Fruit fly (Drosophila melanogaster) whole organism, embryonic: ENCODE results near the gene wisp.

Source experiments
- HLHmδ ChIP-seq: fragments of 200-800 bp; sonication (Bioruptor generic); optimal IDR thresholded peaks from 2 replicates; lab custom pipeline; 2018; ENCODE audit warnings: missing biosample characterization, mild to moderate bottlenecking, missing genetic modification characterization, moderate library complexity
- MTF-1 ChIP-seq: fragments of 200-800 bp; sonication (Bioruptor generic); optimal IDR thresholded peaks from 2 replicates; lab custom pipeline; 2018; ENCODE audit warnings: missing biosample characterization, mild to moderate bottlenecking, missing genetic modification characterization, borderline replicate concordance
- Usf ChIP-seq: fragments of 200-800 bp; sonication (Bioruptor generic); optimal IDR thresholded peaks from 2 replicates; lab custom pipeline; 2017; ENCODE audit warnings: missing genotype, missing biosample characterization, missing genetic modification characterization
- ash1 ChIP-seq: fragments of 200-800 bp; sonication (Bioruptor generic); optimal IDR thresholded peaks from 2 replicates; lab custom pipeline; 2018; ENCODE audit warnings: missing biosample characterization, mild to moderate bottlenecking, missing genetic modification characterization
- chinmo ChIP-seq: fragments of 200-800 bp; sonication (Bioruptor generic); IDR thresholded peaks from 4 replicates; pipeline ENCODE4 v1.3.6; 2022; ENCODE audit warnings: missing biosample characterization, missing genetic modification characterization; ENCODE audit not compliant: partially characterized antibody
- h ChIP-seq: fragments of >200 bp; optimal IDR thresholded peaks from 2 replicates; lab custom pipeline; 2017
- salm ChIP-seq: fragments of 200-800 bp; sonication (Bioruptor generic); optimal IDR thresholded peaks from 2 replicates; lab custom pipeline; 2018; ENCODE audit warnings: missing biosample characterization, mild to moderate bottlenecking, missing genetic modification characterization
- shn ChIP-seq: fragments of 200-800 bp; sonication (Bioruptor generic); optimal IDR thresholded peaks from 3 replicates; lab custom pipeline; 2016; ENCODE audit warnings: missing biosample characterization, missing genetic modification characterization
- sima ChIP-seq: fragments of 200-800 bp; sonication (Bioruptor generic); optimal IDR thresholded peaks from 2 replicates; lab custom pipeline; 2016; ENCODE audit warnings: missing biosample characterization, missing genetic modification characterization
- so ChIP-seq: fragments of 200-800 bp; sonication (Bioruptor generic); IDR thresholded peaks from 3 replicates; pipeline ENCODE4 v1.3.6; 2022; ENCODE audit warnings: missing biosample characterization, missing genetic modification characterization
- tna ChIP-seq: fragments of 200-800 bp; sonication (Bioruptor generic); IDR thresholded peaks from 2 replicates; pipeline ENCODE4 v1.3.6; 2022; ENCODE audit warnings: missing biosample characterization, missing genetic modification characterization; ENCODE audit not compliant: partially characterized antibody

dm6 chrX:11882447-11882846 lies 11.3 kb upstream of the wisp start:
- TF ChIP-seq HLHmδ (no peak), so (no peak), MTF-1 (GFP tag; lab: Kevin White, UChicago) (no peak), Usf (GFP tag; lab: Kevin White, UChicago) (no peak), ash1 (no peak), salm (no peak), sima (GFP tag; lab: Kevin White, UChicago) (no peak), tna (GFP tag; lab: Robert Waterston, UW) (no peak), shn (GFP tag; lab: Kevin White, UChicago) (no peak), chinmo (GFP tag; lab: Robert Waterston, UW) (no peak), h (lab: Kevin White, UChicago) (no peak)
